Worm (Caenorhabditis elegans): ENCODE data around the gene H25K10.1.

The H25K10.1 gene

DNA sequence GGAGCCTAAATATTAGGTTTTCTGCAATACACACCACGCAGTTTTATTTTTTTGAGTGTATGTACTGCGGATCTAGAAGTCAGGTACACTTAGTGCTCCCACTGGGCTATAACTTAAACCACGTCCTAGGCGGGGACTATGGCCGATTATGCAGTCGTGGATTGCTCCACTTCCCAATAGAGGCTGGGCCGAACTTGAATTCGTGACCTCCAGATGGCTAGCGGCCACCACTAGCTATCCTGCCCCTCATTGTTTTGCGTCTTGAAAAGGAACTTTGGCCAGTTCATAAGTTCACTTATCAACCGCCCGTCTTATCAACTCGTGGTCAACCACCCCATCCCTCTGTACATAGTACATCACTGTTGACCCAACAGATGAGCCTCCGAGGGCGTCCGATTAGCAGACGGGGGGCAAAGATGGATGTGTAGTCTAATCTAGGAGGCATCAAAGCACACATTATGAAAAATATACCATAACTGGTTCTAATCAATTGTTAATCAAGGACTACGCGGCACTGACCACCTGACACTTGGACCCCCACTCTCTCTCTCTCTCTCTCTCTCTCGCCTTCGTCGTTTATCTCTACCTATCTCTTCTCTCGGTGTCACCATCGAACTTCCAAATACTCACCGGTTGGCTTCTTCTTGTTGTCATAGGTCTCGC lies 32.6 kb upstream of the H25K10.1 start (continued):
- TF ChIP-seq mdl-1 (tag; optimal IDR thresholded peaks at IDR 0.05) (peak in 1 of 2 experiments; percentile 61), isw-1 (GFP tag; IDR thresholded peaks at IDR 0.05) (no peak), C34B4.2 (tag; optimal IDR thresholded peaks at IDR 0.05) (no peak), nhr-20 (tag; optimal IDR thresholded peaks at IDR 0.05) (peak; percentile 79), irx-1 (tag; optimal IDR thresholded peaks at IDR 0.05) (no peak), aha-1 (tag; optimal IDR thresholded peaks at IDR 0.05) (no peak), jun-1 (tag; optimal IDR thresholded peaks at IDR 0.05) (no peak), dpl-1 (GFP tag; optimal IDR thresholded peaks at IDR 0.05) (no peak), egl-13 (tag; optimal IDR thresholded peaks at IDR 0.05) (no peak), elt-2 (tag; optimal IDR thresholded peaks at IDR 0.05) (peak; percentile 32), hpl-2 (GFP tag; optimal IDR thresholded peaks at IDR 0.05) (no peak), vab-15 (tag; optimal IDR thresholded peaks at IDR 0.05) (no peak), fkh-8 (tag; optimal IDR thresholded peaks at IDR 0.05) (no peak), Y116A8C.19 (tag; optimal IDR thresholded peaks at IDR 0.05; ENCODE audit: borderline replicate concordance) (no peak), nhr-84 (tag; optimal IDR thresholded peaks at IDR 0.05) (no peak), ceh-82 (tag; optimal IDR thresholded peaks at IDR 0.05) (peak in 1 of 3 experiments; percentile 14), fkh-10 (GFP tag; optimal IDR thresholded peaks at IDR 0.05) (no peak), nhr-47 (tag; optimal IDR thresholded peaks at IDR 0.05) (peak; percentile 49), nhr-90 (tag; optimal IDR thresholded peaks at IDR 0.05; ENCODE audit: poor library complexity) (peak; percentile 63), lsy-2 (tag; optimal IDR thresholded peaks at IDR 0.05) (peak; percentile 13 to 37), ces-1 (GFP tag; optimal IDR thresholded peaks at IDR 0.05) (no peak), grh-1 (GFP tag; IDR thresholded peaks at IDR 0.05) (peak; percentile 74), rnt-1 (tag; optimal IDR thresholded peaks at IDR 0.05) (peak; percentile 42), ceh-63 (GFP tag; optimal IDR thresholded peaks at IDR 0.05) (no peak), pag-3 (tag; optimal IDR thresholded peaks at IDR 0.05; ENCODE audit: borderline replicate concordance, insufficient read depth) (no peak), nhr-76 (tag; optimal IDR thresholded peaks at IDR 0.05) (no peak), aly-2 (tag; optimal IDR thresholded peaks at IDR 0.05) (no peak), snpc-4 (tag; optimal IDR thresholded peaks at IDR 0.05) (no peak), ceh-8 (GFP tag; optimal IDR thresholded peaks at IDR 0.05) (no peak), C04F5.9 (tag; optimal IDR thresholded peaks at IDR 0.05) (no peak), tlp-1 (tag; optimal IDR thresholded peaks at IDR 0.05) (no peak), ets-5 (GFP tag; IDR thresholded peaks at IDR 0.05) (no peak), nhr-71 (tag; optimal IDR thresholded peaks at IDR 0.05) (peak; percentile 88), unc-62 (GFP tag; optimal IDR thresholded peaks at IDR 0.05) (no peak), pqm-1 (tag; optimal IDR thresholded peaks at IDR 0.05) (no peak), nhr-12 (tag; optimal IDR thresholded peaks at IDR 0.05) (no peak), lin-35 (GFP tag; optimal IDR thresholded peaks at IDR 0.05) (peak; percentile 19 to 78)

- TF ChIP-seq nhr-20 (tag; optimal IDR thresholded peaks at IDR 0.05): peak; percentile 69
- TF ChIP-seq ceh-88 (GFP tag; IDR thresholded peaks at IDR 0.05): peak; percentile 13; the same call in 1 of the 2 replicates
- TF ChIP-seq jun-1 (tag; optimal IDR thresholded peaks at IDR 0.05): no peak
- TF ChIP-seq lin-13 (GFP tag; optimal IDR thresholded peaks at IDR 0.05): peak; percentile 33
- TF ChIP-seq snu-23 (GFP tag; optimal IDR thresholded peaks at IDR 0.05): peak; percentile 38
- TF ChIP-seq egl-13 (tag; optimal IDR thresholded peaks at IDR 0.05): no peak
- no peak for TF ChIP-seq F16B12.6 (tag; optimal IDR thresholded peaks at IDR 0.05)
- TF ChIP-seq dpl-1 (GFP tag; optimal IDR thresholded peaks at IDR 0.05): peak in 1 of 3 experiments; percentile 5
- no peak for TF ChIP-seq ztf-11 (tag; optimal IDR thresholded peaks at IDR 0.05)
- TF ChIP-seq elt-2 (tag; optimal IDR thresholded peaks at IDR 0.05): peak; percentile 81
- peak; percentile 40 for TF ChIP-seq swsn-7 (tag; optimal IDR thresholded peaks at IDR 0.05)
- TF ChIP-seq mef-2 (tag; optimal IDR thresholded peaks at IDR 0.05): no peak
- peak; percentile 37 for TF ChIP-seq ztf-4 (tag; optimal IDR thresholded peaks at IDR 0.05)
- peak in 2 of 6 experiments; percentile 45 to 69 for TF ChIP-seq elt-3 (tag; optimal IDR thresholded peaks at IDR 0.05)
- peak; percentile 75 for TF ChIP-seq nhr-71 (tag; optimal IDR thresholded peaks at IDR 0.05)
- no peak for TF ChIP-seq aly-2 (tag; optimal IDR thresholded peaks at IDR 0.05)
- peak; percentile 18 for TF ChIP-seq C16A3.4 (tag; optimal IDR thresholded peaks at IDR 0.05)
- TF ChIP-seq pag-3 (tag; optimal IDR thresholded peaks at IDR 0.05; ENCODE audit: borderline replicate concordance, insufficient read depth): no peak
- peak; percentile 76 for TF ChIP-seq lin-14 (GFP tag; optimal IDR thresholded peaks at IDR 0.05)
- TF ChIP-seq blmp-1 (tag; optimal IDR thresholded peaks at IDR 0.05): peak; percentile 93
- no peak for TF ChIP-seq nhr-76 (tag; optimal IDR thresholded peaks at IDR 0.05)
- no peak for TF ChIP-seq pqm-1 (tag; optimal IDR thresholded peaks at IDR 0.05)
- no peak for TF ChIP-seq ets-5 (GFP tag; IDR thresholded peaks at IDR 0.05)
- peak; percentile 47 for TF ChIP-seq tbx-2 (tag; optimal IDR thresholded peaks at IDR 0.05)
These were observed 31.6 kb upstream of the H25K10.1 start, which contains the start of gene gln-3 for ce11 chrIV:16170606-16171033. Gene gln-3 (minus strand): TSS chrIV:16170678.

All from whole organism, L1 larva.